Worm (Caenorhabditis elegans): ENCODE results near the gene nhr-136.

DNA sequence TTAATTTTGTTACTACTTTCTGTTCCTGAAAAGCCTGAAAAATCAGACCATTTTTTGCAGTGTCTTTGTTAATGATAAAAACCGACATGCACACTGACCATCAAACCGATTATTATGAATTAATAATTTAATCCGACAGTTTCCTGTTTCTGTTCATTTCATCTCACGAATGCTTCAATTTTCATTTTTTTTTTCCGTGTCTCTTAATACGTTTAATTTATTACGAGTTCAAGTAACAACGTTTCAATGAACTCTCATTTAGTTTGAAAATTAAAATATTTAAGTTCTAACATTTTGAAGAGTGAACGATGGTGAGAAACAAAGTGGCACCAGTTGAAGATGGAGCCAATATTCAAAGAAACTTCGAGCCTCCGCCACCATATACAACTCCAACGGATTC is 7.8 kb downstream of the nhr-136 start, which contains the start of gene spin-1:
- TF ChIP-seq dmd-4 (tag; optimal IDR thresholded peaks at IDR 0.05): no peak
- no peak for TF ChIP-seq lin-39 (tag; optimal IDR thresholded peaks at IDR 0.05)
- TF ChIP-seq unc-39 (tag; optimal IDR thresholded peaks at IDR 0.05): no peak
- no peak for TF ChIP-seq sma-3 (GFP tag; optimal IDR thresholded peaks at IDR 0.05)
- no peak for TF ChIP-seq egl-27 (tag; optimal IDR thresholded peaks at IDR 0.05)
- no peak for TF ChIP-seq snpc-4 (tag; optimal IDR thresholded peaks at IDR 0.05)
- TF ChIP-seq crh-2 (tag; optimal IDR thresholded peaks at IDR 0.05): no peak
- TF ChIP-seq nhr-77 (tag; optimal IDR thresholded peaks at IDR 0.05): no peak
- no peak for TF ChIP-seq ceh-82 (tag; optimal IDR thresholded peaks at IDR 0.05)
- no peak for TF ChIP-seq nhr-11 (tag; optimal IDR thresholded peaks at IDR 0.05)
- no peak for TF ChIP-seq fos-1 (tag; optimal IDR thresholded peaks at IDR 0.05)

Measured in whole organism, L2 larva.